Worm (Caenorhabditis elegans): ENCODE results near the gene F40G12.10.

DNA sequence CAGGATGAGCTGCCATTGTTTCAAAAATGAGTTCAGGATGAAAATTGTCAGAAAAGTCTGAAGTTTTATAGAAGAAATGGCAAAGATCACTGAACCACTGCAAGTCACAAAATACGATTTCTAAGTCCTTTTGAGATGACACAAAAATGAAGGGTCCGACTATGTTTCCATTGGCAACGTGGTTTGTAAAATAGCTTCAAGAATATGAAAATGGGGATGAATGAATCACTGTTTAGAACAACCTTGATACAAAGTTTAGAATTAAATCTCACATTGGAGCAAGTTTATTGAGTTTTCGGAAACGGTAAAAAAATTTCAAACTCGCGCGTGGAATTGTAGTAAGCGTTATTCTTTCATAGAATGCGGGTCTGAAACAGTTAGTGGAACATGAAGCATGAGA is 27.8 kb downstream of the F40G12.10 start, which contains the start of gene ddn-3:
- TF ChIP-seq flt-1 (GFP tag; IDR thresholded peaks at IDR 0.05) (no peak), T22C8.4 (GFP tag; IDR thresholded peaks at IDR 0.05) (no peak), ztf-23 (GFP tag; IDR thresholded peaks at IDR 0.05) (no peak), med-1 (GFP tag; optimal IDR thresholded peaks at IDR 0.05; ENCODE audit: insufficient read depth) (no peak), ztf-29 (GFP tag; IDR thresholded peaks at IDR 0.05) (no peak), klf-2 (GFP tag; conservative IDR thresholded peaks at IDR 0.05) (no peak), tab-1 (GFP tag; IDR thresholded peaks at IDR 0.05) (no peak), cog-1 (tag; optimal IDR thresholded peaks at IDR 0.05) (no peak), ref-1 (GFP tag; conservative IDR thresholded peaks at IDR 0.05) (no peak)

All from whole organism, midembryonic.